Worm (Caenorhabditis elegans) whole organism, young adult: ENCODE measurements around the gene F19F10.3.

Experiments
- F10E7.11 ChIP-seq: sonication (generic microtip); optimal IDR thresholded peaks from 2 replicates; lab custom pipeline; 2017; ENCODE audit warnings: mild to moderate bottlenecking, missing genetic modification characterization, moderate library complexity, missing compliant biosample characterization
- F49E8.2 ChIP-seq: sonication (generic microtip); optimal IDR thresholded peaks from 3 replicates; lab custom pipeline; 2017; ENCODE audit warnings: missing genetic modification characterization, mild to moderate bottlenecking, missing compliant biosample characterization, antibody characterized with exemption, moderate library complexity; ENCODE audit not compliant: insufficient read depth
- madf-8 ChIP-seq: fragments of 200-800 bp; sonication (Bioruptor generic); conservative IDR thresholded peaks from 2 replicates; pipeline ENCODE4 v1.3.6; 2022; ENCODE audit warnings: missing genetic modification reagents, missing genetic modification characterization, missing compliant biosample characterization
- pha-4 ChIP-seq: fragments of 150-350 bp; sonication (generic microtip); optimal IDR thresholded peaks from 2 replicates; lab custom pipeline; 2014; ENCODE audit warnings: missing biosample characterization, missing genetic modification reagents, missing genetic modification characterization

- no peak for TF ChIP-seq F10E7.11 (tag; lab: Kevin White, UChicago)
- TF ChIP-seq madf-8 (GFP tag; lab: Robert Waterston, UW) = no peak
- no peak for TF ChIP-seq pha-4 (tag; lab: Kevin White, UChicago)
- TF ChIP-seq F49E8.2 (tag; lab: Kevin White, UChicago) = no peak
Measured at ce11 chrV:7553873-7554362, 2.0 kb downstream of the F19F10.3 start, which contains the start of gene ttr-10.
